Worm (Caenorhabditis elegans): Measurements from ENCODE around the gene M60.7.

M60.7 gene

ce11 chrX:8230579-8230978 is 30.4 kb downstream of the M60.7 start:
- TF ChIP-seq elt-3 (tag; optimal IDR thresholded peaks at IDR 0.05) (no peak), drap-1 (GFP tag; optimal IDR thresholded peaks at IDR 0.05) (no peak), nhr-237 (tag; optimal IDR thresholded peaks at IDR 0.05) (no peak), bed-3 (GFP tag; optimal IDR thresholded peaks at IDR 0.05) (no peak), lin-13 (tag; optimal IDR thresholded peaks at IDR 0.05) (no peak), blmp-1 (tag; optimal IDR thresholded peaks at IDR 0.05) (no peak), cnd-1 (tag; optimal IDR thresholded peaks at IDR 0.05) (no peak), nhr-28 (tag; optimal IDR thresholded peaks at IDR 0.05) (no peak), sem-2 (GFP tag; optimal IDR thresholded peaks at IDR 0.05) (no peak)

ce11 chrX:8229221-8229620 is 31.8 kb downstream of the M60.7 start:
- TF ChIP-seq zip-8 (tag; optimal IDR thresholded peaks at IDR 0.05) (peak; percentile 37), ceh-83 (GFP tag; optimal IDR thresholded peaks at IDR 0.05) (no peak)

ce11 chrX:8224916-8225315 is 36.1 kb downstream of the M60.7 start, which contains the start of gene K02A6.2:
Gene K02A6.2, minus strand, starts transcription at chrX:8225016.
- TF ChIP-seq ceh-43 (GFP tag; optimal IDR thresholded peaks at IDR 0.05), result no peak

- no peak for TF ChIP-seq ceh-39 (tag; optimal IDR thresholded peaks at IDR 0.05)
- no peak for TF ChIP-seq nhr-76 (tag; optimal IDR thresholded peaks at IDR 0.05)
- no peak for TF ChIP-seq ztf-11 (tag; optimal IDR thresholded peaks at IDR 0.05)
- no peak for TF ChIP-seq ham-2 (GFP tag; optimal IDR thresholded peaks at IDR 0.05)
- TF ChIP-seq lin-32 (GFP tag; optimal IDR thresholded peaks at IDR 0.05), result no peak
- TF ChIP-seq nhr-2 (tag; optimal IDR thresholded peaks at IDR 0.05), result no peak
- no peak for TF ChIP-seq zip-8 (tag; optimal IDR thresholded peaks at IDR 0.05)
- no peak for TF ChIP-seq elt-1 (tag; optimal IDR thresholded peaks at IDR 0.05; ENCODE audit: borderline replicate concordance, insufficient read depth)
- TF ChIP-seq ceh-83 (GFP tag; optimal IDR thresholded peaks at IDR 0.05), result no peak
- no peak for TF ChIP-seq nhr-237 (tag; optimal IDR thresholded peaks at IDR 0.05)
- TF ChIP-seq elt-3 (tag; optimal IDR thresholded peaks at IDR 0.05), result no peak
- no peak for TF ChIP-seq tbx-8 (GFP tag; optimal IDR thresholded peaks at IDR 0.05)
- TF ChIP-seq lsy-2 (tag; optimal IDR thresholded peaks at IDR 0.05), result no peak
- TF ChIP-seq drap-1 (GFP tag; optimal IDR thresholded peaks at IDR 0.05), result no peak
- TF ChIP-seq mab-5 (tag; optimal IDR thresholded peaks at IDR 0.05), result no peak
- TF ChIP-seq cnd-1 (tag; optimal IDR thresholded peaks at IDR 0.05), result no peak
- TF ChIP-seq bed-3 (GFP tag; optimal IDR thresholded peaks at IDR 0.05), result no peak
- TF ChIP-seq unc-39 (tag; optimal IDR thresholded peaks at IDR 0.05), result no peak
- TF ChIP-seq hlh-1 (tag; optimal IDR thresholded peaks at IDR 0.05), result no peak
- TF ChIP-seq sem-2 (GFP tag; optimal IDR thresholded peaks at IDR 0.05), result no peak
Observed at ce11 chrX:8219428-8219827, 41.5 kb downstream of the M60.7 start, which contains the start of gene K02A6.1. Gene K02A6.1, plus strand, starts transcription at chrX:8219728.

- TF ChIP-seq sem-2 (GFP tag; optimal IDR thresholded peaks at IDR 0.05) (no peak), bed-3 (GFP tag; optimal IDR thresholded peaks at IDR 0.05) (no peak), mep-1 (tag; optimal IDR thresholded peaks at IDR 0.05) (no peak), pha-4 (tag; optimal IDR thresholded peaks at IDR 0.05) (no peak), M03D4.4 (tag; optimal IDR thresholded peaks at IDR 0.05) (no peak), mab-5 (tag; optimal IDR thresholded peaks at IDR 0.05) (no peak), nhr-28 (tag; optimal IDR thresholded peaks at IDR 0.05) (no peak), blmp-1 (tag; optimal IDR thresholded peaks at IDR 0.05) (no peak)
Observed at ce11 chrX:8218653-8219052, 42.3 kb downstream of the M60.7 start, which contains the start of gene K02A6.4. Gene K02A6.4, minus strand, starts transcription at chrX:8218753.

- TF ChIP-seq tbx-8 (GFP tag; optimal IDR thresholded peaks at IDR 0.05) (no peak), lin-13 (tag; optimal IDR thresholded peaks at IDR 0.05) (no peak), lsy-2 (tag; optimal IDR thresholded peaks at IDR 0.05) (no peak), mep-1 (tag; optimal IDR thresholded peaks at IDR 0.05) (no peak), pha-4 (tag; optimal IDR thresholded peaks at IDR 0.05) (no peak), nhr-12 (tag; optimal IDR thresholded peaks at IDR 0.05) (no peak), lin-32 (GFP tag; optimal IDR thresholded peaks at IDR 0.05) (no peak), hlh-1 (tag; optimal IDR thresholded peaks at IDR 0.05) (no peak), nhr-2 (tag; optimal IDR thresholded peaks at IDR 0.05) (no peak), ceh-83 (GFP tag; optimal IDR thresholded peaks at IDR 0.05) (no peak), mls-2 (tag; optimal IDR thresholded peaks at IDR 0.05) (no peak), unc-120 (tag; optimal IDR thresholded peaks at IDR 0.05; ENCODE audit: poor library complexity, severe bottlenecking) (no peak), bed-3 (GFP tag; optimal IDR thresholded peaks at IDR 0.05) (no peak)
Observed at ce11 chrX:8216957-8217356, 44.0 kb downstream of the M60.7 start.

Data from whole organism, mixed stage, embryonic.